Worm (Caenorhabditis elegans) whole organism, young adult: Measurements from ENCODE around the gene T21H3.1.

Source experiments
- C17E4.6 ChIP-seq: fragments of 200-800 bp; sonication (Bioruptor generic); IDR thresholded peaks from 2 replicates; pipeline ENCODE4 v1.3.6; 2022; ENCODE audit warnings: missing genetic modification reagents, missing genetic modification characterization, missing compliant biosample characterization
- D2030.7 ChIP-seq: fragments of 200-800 bp; sonication (Bioruptor generic); IDR thresholded peaks from 2 replicates; pipeline ENCODE4 v1.3.6; 2022; ENCODE audit warnings: missing genetic modification reagents, missing genetic modification characterization, missing compliant biosample characterization
- F39B2.1 ChIP-seq: fragments of 200-800 bp; sonication (Bioruptor generic); IDR thresholded peaks from 2 replicates; pipeline ENCODE4 v1.3.6; 2022; ENCODE audit warnings: missing genetic modification reagents, missing genetic modification characterization, missing compliant biosample characterization
- F49E8.2 ChIP-seq: sonication (generic microtip); optimal IDR thresholded peaks from 3 replicates; lab custom pipeline; 2017; ENCODE audit warnings: missing genetic modification characterization, mild to moderate bottlenecking, missing compliant biosample characterization, antibody characterized with exemption, moderate library complexity; ENCODE audit not compliant: insufficient read depth
- F55B11.4 ChIP-seq: sonication (generic microtip); optimal IDR thresholded peaks from 2 replicates; lab custom pipeline; 2016; ENCODE audit warnings: missing compliant biosample characterization, missing genetic modification characterization, borderline replicate concordance; ENCODE audit not compliant: insufficient read depth
- K12H6.12 ChIP-seq: fragments of 200-800 bp; sonication (Bioruptor generic); optimal IDR thresholded peaks from 2 replicates; lab custom pipeline; 2018; ENCODE audit warnings: mild to moderate bottlenecking, missing genetic modification characterization, missing compliant biosample characterization
- Y67H2A.10 ChIP-seq: fragments of 200-800 bp; sonication (Bioruptor generic); conservative IDR thresholded peaks from 2 replicates; pipeline ENCODE4 v1.3.6; 2022; ENCODE audit warnings: missing genetic modification reagents, missing genetic modification characterization, missing compliant biosample characterization
- Y79H2A.3 ChIP-seq: fragments of 200-800 bp; sonication (Bioruptor generic); conservative IDR thresholded peaks from 2 replicates; pipeline ENCODE4 v1.3.6; 2022; ENCODE audit warnings: missing genetic modification reagents, missing genetic modification characterization, missing compliant biosample characterization
- ZK185.1 ChIP-seq: sonication (generic microtip); optimal IDR thresholded peaks from 2 replicates; lab custom pipeline; 2016; ENCODE audit warnings: mild to moderate bottlenecking, missing genetic modification characterization, missing compliant biosample characterization; ENCODE audit not compliant: poor library complexity, severe bottlenecking
- akir-1 ChIP-seq: fragments of 200-800 bp; sonication (Bioruptor generic); optimal IDR thresholded peaks from 2 replicates; lab custom pipeline; 2018; ENCODE audit warnings: mild to moderate bottlenecking, missing genetic modification characterization, moderate library complexity, missing compliant biosample characterization
- ama-1 ChIP-seq, 3 experiments: fragments of 150-350 bp in 1 of 3; sonication (generic microtip) in 2 of 3; optimal IDR thresholded peaks; 2 replicates each; lab custom pipeline; 2014 to 2018; ENCODE audit warnings: missing biosample characterization in 2 of 3, missing genetic modification characterization in 2 of 3, missing genetic modification reagents in 2 of 3
- attf-5 ChIP-seq: fragments of 200-800 bp; sonication (Bioruptor generic); optimal IDR thresholded peaks from 2 replicates; lab custom pipeline; 2018; ENCODE audit warnings: mild to moderate bottlenecking, missing genetic modification characterization, missing compliant biosample characterization
- bed-1 ChIP-seq: fragments of 200-800 bp; sonication (Bioruptor generic); IDR thresholded peaks from 2 replicates; pipeline ENCODE4 v1.3.6; 2022; ENCODE audit warnings: missing genetic modification reagents, missing genetic modification characterization, missing compliant biosample characterization
- cebp-2 ChIP-seq: fragments of 200-800 bp; sonication (Bioruptor generic); IDR thresholded peaks from 2 replicates; pipeline ENCODE4 v1.3.6; 2022; ENCODE audit warnings: missing genetic modification characterization, missing compliant biosample characterization
- ceh-100 ChIP-seq: fragments of 200-800 bp; sonication (Bioruptor generic); IDR thresholded peaks from 2 replicates; pipeline ENCODE4 v1.3.6; 2022; ENCODE audit warnings: missing genetic modification reagents, missing genetic modification characterization, missing compliant biosample characterization
- ceh-40 ChIP-seq: fragments of 200-800 bp; sonication (Bioruptor generic); IDR thresholded peaks from 2 replicates; pipeline ENCODE4 v1.3.6; 2022; ENCODE audit warnings: missing genetic modification characterization, missing compliant biosample characterization
- ceh-58 ChIP-seq: fragments of 200-800 bp; sonication (Bioruptor generic); IDR thresholded peaks from 2 replicates; pipeline ENCODE4 v1.3.6; 2022; ENCODE audit warnings: missing genetic modification characterization, missing compliant biosample characterization
- ceh-91 ChIP-seq: fragments of 200-800 bp; sonication (Bioruptor generic); IDR thresholded peaks from 2 replicates; pipeline ENCODE4 v1.3.6; 2022; ENCODE audit warnings: missing genetic modification reagents, missing genetic modification characterization, missing compliant biosample characterization
- egrh-3 ChIP-seq: fragments of 200-800 bp; sonication (Bioruptor generic); IDR thresholded peaks from 2 replicates; pipeline ENCODE4 v1.3.6; 2022; ENCODE audit warnings: missing genetic modification reagents, missing genetic modification characterization, missing compliant biosample characterization
- him-1 ChIP-seq: sonication (generic microtip); optimal IDR thresholded peaks from 2 replicates; lab custom pipeline; 2016; ENCODE audit warnings: missing genotype, missing genetic modification reagents, missing genetic modification characterization, missing compliant biosample characterization
- hmg-1.2 ChIP-seq: fragments of 200-800 bp; sonication (Bioruptor generic); IDR thresholded peaks from 2 replicates; pipeline ENCODE4 v1.3.6; 2022; ENCODE audit warnings: missing genetic modification reagents, missing genetic modification characterization, missing compliant biosample characterization
- let-607 ChIP-seq, 2 experiments: fragments of 200-800 bp in 1 of 2; sonication (Bioruptor generic) in 1 of 2; sonication (generic microtip) in 1 of 2; optimal IDR thresholded peaks; 2 replicates each; lab custom pipeline; 2016 to 2018; ENCODE audit warnings: mild to moderate bottlenecking in 2 of 2, missing compliant biosample characterization in 2 of 2, missing genetic modification characterization in 2 of 2, moderate library complexity in 2 of 2, missing genotype in 1 of 2
- lsl-1 ChIP-seq: fragments of 200-800 bp; sonication (Bioruptor generic); optimal IDR thresholded peaks from 2 replicates; lab custom pipeline; 2018; ENCODE audit warnings: mild to moderate bottlenecking, missing genetic modification characterization, moderate library complexity, missing compliant biosample characterization
- mcd-1 ChIP-seq: fragments of 200-800 bp; sonication (Bioruptor generic); IDR thresholded peaks from 2 replicates; pipeline ENCODE4 v1.3.6; 2022; ENCODE audit warnings: missing genetic modification reagents, missing genetic modification characterization, missing compliant biosample characterization
- mes-4 ChIP-seq: sonication (generic microtip); optimal IDR thresholded peaks from 2 replicates; lab custom pipeline; 2016; ENCODE audit warnings: missing genotype, missing genetic modification characterization, missing compliant biosample characterization
- mxl-1 ChIP-seq: sonication (generic microtip); optimal IDR thresholded peaks from 2 replicates; lab custom pipeline; 2016; ENCODE audit warnings: missing genetic modification characterization, missing compliant biosample characterization
- nfya-1 ChIP-seq: sonication (generic microtip); optimal IDR thresholded peaks from 2 replicates; lab custom pipeline; 2017; ENCODE audit warnings: antibody characterized with exemption, missing compliant biosample characterization, missing genetic modification characterization, borderline replicate concordance; ENCODE audit not compliant: insufficient read depth
- nfyb-1 ChIP-seq: fragments of 200-800 bp; sonication (Bioruptor generic); IDR thresholded peaks from 2 replicates; pipeline ENCODE4 v1.3.6; 2022; ENCODE audit warnings: missing genetic modification reagents, missing genetic modification characterization, missing compliant biosample characterization
- pha-4 ChIP-seq: fragments of 150-350 bp; sonication (generic microtip); optimal IDR thresholded peaks from 2 replicates; lab custom pipeline; 2014; ENCODE audit warnings: missing biosample characterization, missing genetic modification reagents, missing genetic modification characterization
- rcor-1 ChIP-seq: fragments of 200-800 bp; sonication (Bioruptor generic); IDR thresholded peaks from 2 replicates; pipeline ENCODE4 v1.3.6; 2022; ENCODE audit warnings: missing genetic modification reagents, missing genetic modification characterization, missing compliant biosample characterization
- somi-1 ChIP-seq: fragments of 200-800 bp; sonication (Bioruptor generic); optimal IDR thresholded peaks from 2 replicates; lab custom pipeline; 2018; ENCODE audit warnings: mild to moderate bottlenecking, missing genetic modification characterization, missing compliant biosample characterization
- tlf-1 ChIP-seq: fragments of 200-800 bp; sonication (Bioruptor generic); optimal IDR thresholded peaks from 2 replicates; lab custom pipeline; 2018; ENCODE audit warnings: mild to moderate bottlenecking, missing genetic modification characterization, missing compliant biosample characterization
- zim-3 ChIP-seq: sonication (generic microtip); optimal IDR thresholded peaks from 2 replicates; lab custom pipeline; 2017; ENCODE audit warnings: mild to moderate bottlenecking, missing genetic modification characterization, moderate library complexity, missing compliant biosample characterization
- ztf-25 ChIP-seq: fragments of 200-800 bp; sonication (Bioruptor generic); IDR thresholded peaks from 2 replicates; pipeline ENCODE4 v1.3.6; 2022; ENCODE audit warnings: missing genetic modification reagents, missing genetic modification characterization, missing compliant biosample characterization
- ztf-26 ChIP-seq: sonication (generic microtip); optimal IDR thresholded peaks from 2 replicates; lab custom pipeline; 2017; ENCODE audit warnings: missing genetic modification characterization, missing compliant biosample characterization
- ztf-28 ChIP-seq: fragments of 200-800 bp; sonication (Bioruptor generic); IDR thresholded peaks from 2 replicates; pipeline ENCODE4 v1.3.6; 2022; ENCODE audit warnings: missing genetic modification reagents, missing genetic modification characterization, missing compliant biosample characterization
- ztf-3 ChIP-seq: fragments of 200-800 bp; sonication (Bioruptor generic); optimal IDR thresholded peaks from 2 replicates; lab custom pipeline; 2018; ENCODE audit warnings: mild to moderate bottlenecking, missing genetic modification characterization, missing compliant biosample characterization

The T21H3.1 gene

DNA sequence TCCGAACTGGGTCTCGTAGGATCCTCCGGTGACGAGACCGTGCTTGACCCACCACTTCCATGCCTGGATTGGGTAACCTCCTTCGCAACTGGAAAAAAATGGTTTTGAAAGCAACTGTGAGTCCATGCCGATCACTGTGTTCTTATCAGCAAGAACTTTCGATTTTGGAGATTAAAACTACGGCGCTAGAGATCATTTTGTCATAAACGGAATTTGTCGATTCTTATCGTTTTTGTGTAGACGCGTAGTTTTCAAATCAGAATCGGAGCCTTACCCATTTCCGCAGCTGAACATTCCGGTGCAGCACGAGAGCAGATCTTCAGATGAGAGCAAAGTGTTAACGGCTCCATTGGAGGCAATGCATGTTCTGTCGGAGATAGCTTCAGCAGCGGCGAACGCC, 43.3 kb upstream of the T21H3.1 start (continued):
- TF ChIP-seq ztf-25 (no peak), F49E8.2 (tag; lab: Kevin White, UChicago) (no peak), ceh-58 (no peak)

- no peak for TF ChIP-seq bed-1 (GFP tag; lab: Robert Waterston, UW)
- no peak for TF ChIP-seq let-607 (tag; optimal IDR thresholded peaks at IDR 0.05; lab: Kevin White, UChicago)
- no peak for TF ChIP-seq tlf-1 (GFP tag; lab: Kevin White, UChicago)
- no peak for TF ChIP-seq pha-4 (tag; lab: Kevin White, UChicago)
- TF ChIP-seq attf-5: no peak
- no peak for TF ChIP-seq hmg-1.2 (GFP tag; lab: Robert Waterston, UW)
- TF ChIP-seq lsl-1: no peak
- TF ChIP-seq mxl-1 (tag; lab: Kevin White, UChicago): no peak
- TF ChIP-seq K12H6.12 (tag; lab: Kevin White, UChicago): no peak
- no peak for TF ChIP-seq nfyb-1 (GFP tag; lab: Robert Waterston, UW)
- no peak for TF ChIP-seq egrh-3 (GFP tag; lab: Robert Waterston, UW)
- no peak for TF ChIP-seq ztf-3 (GFP tag; lab: Kevin White, UChicago)
- no peak for TF ChIP-seq ztf-26 (tag; lab: Kevin White, UChicago)
- no peak for TF ChIP-seq ceh-100 (GFP tag; lab: Robert Waterston, UW)
- no peak for TF ChIP-seq akir-1 (GFP tag; lab: Kevin White, UChicago)
- no peak for TF ChIP-seq Y67H2A.10 (GFP tag; lab: Robert Waterston, UW)
- TF ChIP-seq mcd-1 (GFP tag; lab: Robert Waterston, UW): no peak
These were observed 42.7 kb upstream of the T21H3.1 start, which contains the start of gene cpr-5 for ce11 chrV:1133840-1134239. Gene cpr-5 (minus strand): TSS chrV:1134036.

DNA sequence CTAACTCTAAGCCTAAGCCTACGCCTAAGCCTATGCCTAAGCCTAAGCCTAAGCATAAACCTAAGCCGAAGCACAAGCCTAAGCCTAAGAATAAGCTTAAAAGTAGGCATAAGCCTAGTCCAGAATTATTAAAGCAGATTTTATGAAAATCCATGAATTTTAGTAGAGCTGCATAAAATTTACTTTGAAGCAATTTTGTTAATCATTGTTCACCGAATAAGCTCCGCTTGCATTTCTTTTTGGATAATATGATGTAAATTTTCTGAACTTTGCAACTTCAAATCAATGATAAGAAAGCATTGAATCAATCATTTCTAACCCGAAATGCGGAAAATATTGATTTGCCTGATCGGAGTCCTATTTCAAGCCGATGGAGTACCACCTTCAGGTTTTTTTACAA, 42.2 kb upstream of the T21H3.1 start, which contains the start of gene cpr-8:
Gene cpr-8, plus strand, starts transcription at position 301 of the 400 bp plus-strand sequence.
- TF ChIP-seq mes-4 (tag; lab: Kevin White, UChicago) (no peak), zim-3 (tag; lab: Kevin White, UChicago) (no peak), ceh-40 (GFP tag; lab: Robert Waterston, UW) (no peak), ceh-91 (GFP tag; lab: Robert Waterston, UW) (no peak), rcor-1 (no peak), F39B2.1 (GFP tag; lab: Robert Waterston, UW) (no peak), ZK185.1 (tag; lab: Kevin White, UChicago) (no peak), ztf-26 (tag; lab: Kevin White, UChicago) (no peak), somi-1 (no peak), cebp-2 (no peak)

DNA sequence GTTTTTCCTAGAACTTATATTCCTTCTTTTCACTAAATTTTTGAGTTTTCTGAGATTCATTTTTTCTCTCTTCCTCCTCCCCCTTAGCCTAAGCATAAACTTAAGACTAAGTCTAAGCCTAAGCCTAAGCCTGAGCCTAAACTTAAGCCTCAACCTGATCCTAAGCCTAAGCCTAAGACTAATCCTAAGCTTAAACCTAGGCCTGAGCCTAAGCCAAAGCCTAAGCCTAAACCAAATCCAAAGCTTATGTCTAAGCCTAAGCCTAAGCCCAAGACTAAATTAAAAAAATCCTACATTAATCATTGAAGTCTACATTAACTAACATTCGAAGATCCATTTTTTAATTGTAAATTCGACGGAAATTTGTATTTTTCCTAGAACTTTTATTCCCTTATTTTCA, 35.7 kb upstream of the T21H3.1 start:
- no peak for TF ChIP-seq ztf-28 (GFP tag; lab: Robert Waterston, UW)
- TF ChIP-seq tlf-1 (GFP tag; lab: Kevin White, UChicago): no peak
- no peak for TF ChIP-seq C17E4.6
- TF ChIP-seq F55B11.4 (tag; lab: Kevin White, UChicago): no peak
- no peak for TF ChIP-seq Y79H2A.3 (GFP tag; lab: Robert Waterston, UW)
- TF ChIP-seq nfya-1 (tag; lab: Kevin White, UChicago): no peak
- no peak for TF ChIP-seq him-1 (tag; lab: Kevin White, UChicago)
- no peak for TF ChIP-seq ama-1 (optimal IDR thresholded peaks at IDR 0.05; lab: Kevin White, UChicago)
- no peak for TF ChIP-seq ama-1 (GFP tag; optimal IDR thresholded peaks at IDR 0.05; lab: Kevin White, UChicago)
- no peak for TF ChIP-seq D2030.7 (GFP tag; lab: Robert Waterston, UW)
- TF ChIP-seq, all 124 proteins: peak for 0
